Worm (Caenorhabditis elegans) whole organism, young adult: ENCODE results near the gene msp-56.

Source experiments
- B0336.3 ChIP-seq: fragments of 200-800 bp; sonication (Bioruptor generic); IDR thresholded peaks from 2 replicates; pipeline ENCODE4 v1.3.6; 2022; ENCODE audit warnings: missing genetic modification characterization, missing compliant biosample characterization
- C17E4.6 ChIP-seq: fragments of 200-800 bp; sonication (Bioruptor generic); IDR thresholded peaks from 2 replicates; pipeline ENCODE4 v1.3.6; 2022; ENCODE audit warnings: missing genetic modification reagents, missing genetic modification characterization, missing compliant biosample characterization
- D2030.7 ChIP-seq: fragments of 200-800 bp; sonication (Bioruptor generic); IDR thresholded peaks from 2 replicates; pipeline ENCODE4 v1.3.6; 2022; ENCODE audit warnings: missing genetic modification reagents, missing genetic modification characterization, missing compliant biosample characterization
- F22D6.2 ChIP-seq: sonication (generic microtip); optimal IDR thresholded peaks from 2 replicates; lab custom pipeline; 2016; ENCODE audit warnings: mild to moderate bottlenecking, missing genetic modification characterization, missing compliant biosample characterization
- F33H1.4 ChIP-seq: fragments of 200-800 bp; sonication (Bioruptor generic); IDR thresholded peaks from 2 replicates; pipeline ENCODE4 v1.3.6; 2022; ENCODE audit warnings: missing genetic modification reagents, missing genetic modification characterization, missing compliant biosample characterization
- F49E8.2 ChIP-seq: sonication (generic microtip); optimal IDR thresholded peaks from 3 replicates; lab custom pipeline; 2017; ENCODE audit warnings: missing genetic modification characterization, mild to moderate bottlenecking, missing compliant biosample characterization, antibody characterized with exemption, moderate library complexity; ENCODE audit not compliant: insufficient read depth
- F52B5.7 ChIP-seq: sonication (generic microtip); optimal IDR thresholded peaks from 2 replicates; lab custom pipeline; 2016; ENCODE audit warnings: mild to moderate bottlenecking, missing genetic modification characterization, missing compliant biosample characterization
- K12H6.12 ChIP-seq: fragments of 200-800 bp; sonication (Bioruptor generic); optimal IDR thresholded peaks from 2 replicates; lab custom pipeline; 2018; ENCODE audit warnings: mild to moderate bottlenecking, missing genetic modification characterization, missing compliant biosample characterization
- Y56A3A.18 ChIP-seq: fragments of 200-800 bp; sonication (Bioruptor generic); IDR thresholded peaks from 2 replicates; pipeline ENCODE4 v1.3.6; 2022; ENCODE audit warnings: missing genetic modification reagents, missing genetic modification characterization, missing compliant biosample characterization
- Y67H2A.10 ChIP-seq: fragments of 200-800 bp; sonication (Bioruptor generic); conservative IDR thresholded peaks from 2 replicates; pipeline ENCODE4 v1.3.6; 2022; ENCODE audit warnings: missing genetic modification reagents, missing genetic modification characterization, missing compliant biosample characterization
- Y79H2A.3 ChIP-seq: fragments of 200-800 bp; sonication (Bioruptor generic); conservative IDR thresholded peaks from 2 replicates; pipeline ENCODE4 v1.3.6; 2022; ENCODE audit warnings: missing genetic modification reagents, missing genetic modification characterization, missing compliant biosample characterization
- ZK185.1 ChIP-seq: sonication (generic microtip); optimal IDR thresholded peaks from 2 replicates; lab custom pipeline; 2016; ENCODE audit warnings: mild to moderate bottlenecking, missing genetic modification characterization, missing compliant biosample characterization; ENCODE audit not compliant: poor library complexity, severe bottlenecking
- ama-1 ChIP-seq, 3 experiments: fragments of 150-350 bp in 1 of 3; sonication (generic microtip) in 2 of 3; optimal IDR thresholded peaks; 2 replicates each; lab custom pipeline; 2014 to 2018; ENCODE audit warnings: missing biosample characterization in 2 of 3, missing genetic modification characterization in 2 of 3, missing genetic modification reagents in 2 of 3
- atf-7 ChIP-seq: sonication (generic microtip); optimal IDR thresholded peaks from 2 replicates; lab custom pipeline; 2017; ENCODE audit warnings: mild to moderate bottlenecking, missing genetic modification characterization, missing compliant biosample characterization
- attf-5 ChIP-seq: fragments of 200-800 bp; sonication (Bioruptor generic); optimal IDR thresholded peaks from 2 replicates; lab custom pipeline; 2018; ENCODE audit warnings: mild to moderate bottlenecking, missing genetic modification characterization, missing compliant biosample characterization
- bed-2 ChIP-seq: fragments of 200-800 bp; sonication (Bioruptor generic); IDR thresholded peaks from 2 replicates; pipeline ENCODE4 v1.3.6; 2022; ENCODE audit warnings: missing genetic modification reagents, missing genetic modification characterization, missing compliant biosample characterization
- cebp-1 ChIP-seq, 2 experiments: fragments of 200-800 bp in 1 of 2; sonication (Bioruptor generic) in 1 of 2; sonication (generic microtip) in 1 of 2; IDR thresholded peaks in 1 of 2; optimal IDR thresholded peaks in 1 of 2; 2 replicates each; pipeline versions ENCODE4 v1.3.6 to Lab custom; 2017 to 2022; ENCODE audit warnings: missing compliant biosample characterization in 2 of 2, missing genetic modification characterization in 2 of 2, mild to moderate bottlenecking in 1 of 2, missing genetic modification reagents in 1 of 2, moderate library complexity in 1 of 2
- cebp-2 ChIP-seq: fragments of 200-800 bp; sonication (Bioruptor generic); IDR thresholded peaks from 2 replicates; pipeline ENCODE4 v1.3.6; 2022; ENCODE audit warnings: missing genetic modification characterization, missing compliant biosample characterization
- ceh-100 ChIP-seq: fragments of 200-800 bp; sonication (Bioruptor generic); IDR thresholded peaks from 2 replicates; pipeline ENCODE4 v1.3.6; 2022; ENCODE audit warnings: missing genetic modification reagents, missing genetic modification characterization, missing compliant biosample characterization
- ceh-40 ChIP-seq: fragments of 200-800 bp; sonication (Bioruptor generic); IDR thresholded peaks from 2 replicates; pipeline ENCODE4 v1.3.6; 2022; ENCODE audit warnings: missing genetic modification characterization, missing compliant biosample characterization
- ceh-58 ChIP-seq: fragments of 200-800 bp; sonication (Bioruptor generic); IDR thresholded peaks from 2 replicates; pipeline ENCODE4 v1.3.6; 2022; ENCODE audit warnings: missing genetic modification characterization, missing compliant biosample characterization
- egl-18 ChIP-seq: fragments of 200-800 bp; sonication (Bioruptor generic); IDR thresholded peaks from 2 replicates; pipeline ENCODE4 v1.3.6; 2022; ENCODE audit warnings: missing genetic modification reagents, missing genetic modification characterization, missing compliant biosample characterization
- egl-44 ChIP-seq: fragments of 200-800 bp; sonication (Bioruptor generic); IDR thresholded peaks from 2 replicates; pipeline ENCODE4 v1.3.6; 2022; ENCODE audit warnings: missing genetic modification reagents, missing genetic modification characterization, missing compliant biosample characterization
- egrh-3 ChIP-seq: fragments of 200-800 bp; sonication (Bioruptor generic); IDR thresholded peaks from 2 replicates; pipeline ENCODE4 v1.3.6; 2022; ENCODE audit warnings: missing genetic modification reagents, missing genetic modification characterization, missing compliant biosample characterization
- ets-4 ChIP-seq: fragments of 200-800 bp; sonication (Bioruptor generic); optimal IDR thresholded peaks from 2 replicates; lab custom pipeline; 2018; ENCODE audit warnings: mild to moderate bottlenecking, missing genetic modification characterization, missing compliant biosample characterization
- fkh-3 ChIP-seq: sonication (generic microtip); optimal IDR thresholded peaks from 2 replicates; lab custom pipeline; 2016; ENCODE audit warnings: mild to moderate bottlenecking, missing genetic modification characterization, missing compliant biosample characterization
- him-1 ChIP-seq: sonication (generic microtip); optimal IDR thresholded peaks from 2 replicates; lab custom pipeline; 2016; ENCODE audit warnings: missing genotype, missing genetic modification reagents, missing genetic modification characterization, missing compliant biosample characterization
- hmg-1.2 ChIP-seq: fragments of 200-800 bp; sonication (Bioruptor generic); IDR thresholded peaks from 2 replicates; pipeline ENCODE4 v1.3.6; 2022; ENCODE audit warnings: missing genetic modification reagents, missing genetic modification characterization, missing compliant biosample characterization
- hrde-1 ChIP-seq: sonication (generic microtip); optimal IDR thresholded peaks from 2 replicates; lab custom pipeline; 2016; ENCODE audit warnings: missing genetic modification characterization, mild to moderate bottlenecking, missing compliant biosample characterization, moderate library complexity, missing genotype, missing genetic modification reagents, borderline replicate concordance
- lin-40 ChIP-seq: sonication (generic microtip); optimal IDR thresholded peaks from 2 replicates; lab custom pipeline; 2016; ENCODE audit warnings: missing genetic modification characterization, mild to moderate bottlenecking, missing compliant biosample characterization, missing genotype, missing genetic modification reagents
- lsy-27 ChIP-seq: sonication (generic microtip); optimal IDR thresholded peaks from 2 replicates; lab custom pipeline; 2017; ENCODE audit warnings: missing genetic modification characterization, mild to moderate bottlenecking, missing compliant biosample characterization, antibody characterized with exemption, missing genotype, borderline replicate concordance; ENCODE audit not compliant: insufficient read depth
- madf-10 ChIP-seq: sonication (generic microtip); optimal IDR thresholded peaks from 2 replicates; lab custom pipeline; 2016; ENCODE audit warnings: mild to moderate bottlenecking, missing genetic modification characterization, missing compliant biosample characterization
- mel-28 ChIP-seq: sonication (generic microtip); optimal IDR thresholded peaks from 2 replicates; lab custom pipeline; 2016; ENCODE audit warnings: borderline replicate concordance, mild to moderate bottlenecking, missing genetic modification characterization, missing compliant biosample characterization
- mes-4 ChIP-seq: sonication (generic microtip); optimal IDR thresholded peaks from 2 replicates; lab custom pipeline; 2016; ENCODE audit warnings: missing genotype, missing genetic modification characterization, missing compliant biosample characterization
- nhr-80 ChIP-seq: sonication (generic microtip); optimal IDR thresholded peaks from 2 replicates; lab custom pipeline; 2016; ENCODE audit warnings: missing genetic modification characterization, missing compliant biosample characterization
- nhr-90 ChIP-seq: sonication (generic microtip); optimal IDR thresholded peaks from 2 replicates; lab custom pipeline; 2016; ENCODE audit warnings: missing genotype, mild to moderate bottlenecking, missing genetic modification characterization, missing compliant biosample characterization
- rcor-1 ChIP-seq: fragments of 200-800 bp; sonication (Bioruptor generic); IDR thresholded peaks from 2 replicates; pipeline ENCODE4 v1.3.6; 2022; ENCODE audit warnings: missing genetic modification reagents, missing genetic modification characterization, missing compliant biosample characterization
- sdz-38 ChIP-seq: sonication (generic microtip); optimal IDR thresholded peaks from 2 replicates; lab custom pipeline; 2016; ENCODE audit warnings: missing genotype, missing genetic modification characterization, missing compliant biosample characterization
- tbp1 ChIP-seq: fragments of 200-800 bp; sonication (Bioruptor generic); optimal IDR thresholded peaks from 2 replicates; lab custom pipeline; 2018; ENCODE audit warnings: mild to moderate bottlenecking, missing genetic modification characterization, missing compliant biosample characterization
- tlf-1 ChIP-seq: fragments of 200-800 bp; sonication (Bioruptor generic); optimal IDR thresholded peaks from 2 replicates; lab custom pipeline; 2018; ENCODE audit warnings: mild to moderate bottlenecking, missing genetic modification characterization, missing compliant biosample characterization
- ztf-22 ChIP-seq: fragments of 200-800 bp; sonication (Bioruptor generic); optimal IDR thresholded peaks from 2 replicates; lab custom pipeline; 2018; ENCODE audit warnings: mild to moderate bottlenecking, missing genetic modification characterization, moderate library complexity, missing compliant biosample characterization
- ztf-25 ChIP-seq: fragments of 200-800 bp; sonication (Bioruptor generic); IDR thresholded peaks from 2 replicates; pipeline ENCODE4 v1.3.6; 2022; ENCODE audit warnings: missing genetic modification reagents, missing genetic modification characterization, missing compliant biosample characterization
- ztf-26 ChIP-seq: sonication (generic microtip); optimal IDR thresholded peaks from 2 replicates; lab custom pipeline; 2017; ENCODE audit warnings: missing genetic modification characterization, missing compliant biosample characterization

Gene msp-56

ce11 chrIV:9801418-9801817 lies 39.9 kb upstream of the msp-56 start (continued):
- TF ChIP-seq cebp-2 (GFP tag; lab: Robert Waterston, UW) (no peak), tlf-1 (GFP tag; lab: Kevin White, UChicago) (peak; percentile 54), egl-18 (GFP tag; lab: Robert Waterston, UW) (no peak), ceh-58 (no peak), Y79H2A.3 (GFP tag; lab: Robert Waterston, UW) (no peak), ztf-25 (GFP tag; lab: Robert Waterston, UW) (no peak), F52B5.7 (tag; lab: Kevin White, UChicago) (no peak), lsy-27 (no peak), Y67H2A.10 (GFP tag; lab: Robert Waterston, UW) (no peak)

DNA sequence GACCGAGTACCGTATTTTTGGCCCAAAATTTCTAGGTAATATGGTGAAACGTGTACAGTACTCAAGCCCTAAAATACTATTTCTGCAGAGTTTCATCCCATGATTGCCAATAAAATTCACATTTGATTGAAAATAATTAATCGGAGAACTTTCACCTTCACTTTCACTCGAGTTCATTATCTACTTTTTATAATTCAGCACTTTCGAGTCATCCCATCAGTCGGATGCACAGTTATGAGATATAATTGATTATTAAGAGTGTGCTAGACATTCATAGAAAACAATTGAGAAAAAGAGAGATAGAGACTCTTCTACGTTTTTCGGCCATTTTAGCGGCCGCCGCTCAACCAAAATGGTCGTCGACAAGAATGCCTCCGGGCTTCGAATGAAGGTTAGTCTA lies 38.6 kb upstream of the msp-56 start, which contains the start of gene fat-3:
fat-3 (plus strand) TSS at position 313 of the 400 bp plus-strand sequence.
- TF ChIP-seq hmg-1.2 (GFP tag; lab: Robert Waterston, UW) (peak; percentile 53; the same call in 1 of the 2 replicates), ama-1 (optimal IDR thresholded peaks at IDR 0.05; lab: Kevin White, UChicago) (no peak), ama-1 (GFP tag; optimal IDR thresholded peaks at IDR 0.05; lab: Kevin White, UChicago) (no peak), atf-7 (tag; lab: Kevin White, UChicago) (no peak), mes-4 (tag; lab: Kevin White, UChicago) (no peak), nhr-80 (tag; lab: Kevin White, UChicago) (peak; percentile 75)

- TF ChIP-seq attf-5 (peak; percentile 16), ceh-100 (GFP tag; lab: Robert Waterston, UW) (no peak), sdz-38 (no peak), B0336.3 (GFP tag; lab: Robert Waterston, UW) (peak; percentile 42; the same call in 1 of the 2 replicates), madf-10 (peak; percentile 29), egl-44 (0 out of 2 replicates have a peak, but pooled peaks have one; percentile 15), hrde-1 (tag; lab: Kevin White, UChicago) (no peak), lin-40 (peak; percentile 18), tbp1 (GFP tag; lab: Kevin White, UChicago) (peak; percentile 24), D2030.7 (GFP tag; lab: Robert Waterston, UW) (no peak), ets-4 (GFP tag; lab: Kevin White, UChicago) (peak; percentile 35), nhr-90 (no peak), egrh-3 (GFP tag; lab: Robert Waterston, UW) (no peak), cebp-1 (GFP tag; IDR thresholded peaks at IDR 0.05; lab: Robert Waterston, UW) (no peak), cebp-1 (tag; optimal IDR thresholded peaks at IDR 0.05; lab: Kevin White, UChicago) (peak; percentile 55), nhr-80 (tag; lab: Kevin White, UChicago) (peak; percentile 74), hmg-1.2 (GFP tag; lab: Robert Waterston, UW) (peak; percentile 75; the same call in 1 of the 2 replicates)
These were observed 37.8 kb upstream of the msp-56 start for ce11 chrIV:9803544-9803943.

DNA sequence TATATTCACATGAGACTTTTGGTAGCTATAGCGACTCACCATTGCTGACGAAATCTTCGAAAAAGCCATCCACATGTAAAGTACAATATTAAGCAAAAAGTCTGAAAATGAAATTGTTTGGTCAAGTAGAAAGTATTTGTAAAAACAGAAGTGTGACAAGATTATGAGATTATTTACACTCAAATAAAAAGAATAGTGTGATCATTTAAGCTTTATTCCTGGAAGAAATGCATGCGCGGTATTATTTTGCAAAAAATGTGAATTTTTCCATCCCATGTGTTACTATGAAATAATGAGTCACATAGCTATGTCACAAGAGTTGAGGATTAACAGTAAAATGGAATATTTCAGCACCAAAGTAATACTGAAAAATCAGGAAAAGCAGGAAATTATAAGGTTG lies 30.7 kb upstream of the msp-56 start, which contains the start of gene dct-15:
dct-15 (minus strand) TSS at position 101 of the 400 bp plus-strand sequence.
- TF ChIP-seq K12H6.12 (no peak), ztf-26 (no peak), Y56A3A.18 (GFP tag; lab: Robert Waterston, UW) (no peak), B0336.3 (GFP tag; lab: Robert Waterston, UW) (no peak), fkh-3 (tag; lab: Kevin White, UChicago) (no peak)

ce11 chrIV:9811487-9811886 lies 29.9 kb upstream of the msp-56 start:
- TF ChIP-seq ztf-22 (no peak), F49E8.2 (tag; lab: Kevin White, UChicago) (no peak), C17E4.6 (GFP tag; lab: Robert Waterston, UW) (no peak), rcor-1 (GFP tag; lab: Robert Waterston, UW) (no peak), him-1 (tag; lab: Kevin White, UChicago) (no peak), F22D6.2 (tag; lab: Kevin White, UChicago) (no peak), mel-28 (tag; lab: Kevin White, UChicago) (no peak), K12H6.12 (no peak), ceh-40 (GFP tag; lab: Robert Waterston, UW) (no peak), bed-2 (GFP tag; lab: Robert Waterston, UW) (no peak), F33H1.4 (no peak), ZK185.1 (tag; lab: Kevin White, UChicago) (no peak)
